Worm (Caenorhabditis elegans) whole organism, young adult: ENCODE measurements around the gene Y41D4B.24.

Source experiments
- B0261.1 ChIP-seq: sonication (generic microtip); optimal IDR thresholded peaks from 2 replicates; lab custom pipeline; 2016; ENCODE audit warnings: mild to moderate bottlenecking, missing genetic modification characterization, moderate library complexity, missing compliant biosample characterization
- B0336.3 ChIP-seq: fragments of 200-800 bp; sonication (Bioruptor generic); IDR thresholded peaks from 2 replicates; pipeline ENCODE4 v1.3.6; 2022; ENCODE audit warnings: missing genetic modification characterization, missing compliant biosample characterization
- C06A6.2 ChIP-seq: fragments of 200-800 bp; sonication (Bioruptor generic); conservative IDR thresholded peaks from 2 replicates; pipeline ENCODE4 v1.3.6; 2022; ENCODE audit warnings: missing genetic modification characterization, missing compliant biosample characterization
- D2030.7 ChIP-seq: fragments of 200-800 bp; sonication (Bioruptor generic); IDR thresholded peaks from 2 replicates; pipeline ENCODE4 v1.3.6; 2022; ENCODE audit warnings: missing genetic modification reagents, missing genetic modification characterization, missing compliant biosample characterization
- F10E7.11 ChIP-seq: sonication (generic microtip); optimal IDR thresholded peaks from 2 replicates; lab custom pipeline; 2017; ENCODE audit warnings: mild to moderate bottlenecking, missing genetic modification characterization, moderate library complexity, missing compliant biosample characterization
- F39B2.1 ChIP-seq: fragments of 200-800 bp; sonication (Bioruptor generic); IDR thresholded peaks from 2 replicates; pipeline ENCODE4 v1.3.6; 2022; ENCODE audit warnings: missing genetic modification reagents, missing genetic modification characterization, missing compliant biosample characterization
- F57A8.1 ChIP-seq: fragments of 200-800 bp; sonication (Bioruptor generic); optimal IDR thresholded peaks from 2 replicates; lab custom pipeline; 2018; ENCODE audit warnings: mild to moderate bottlenecking, missing genetic modification characterization, moderate library complexity, missing compliant biosample characterization
- K12H6.12 ChIP-seq: fragments of 200-800 bp; sonication (Bioruptor generic); optimal IDR thresholded peaks from 2 replicates; lab custom pipeline; 2018; ENCODE audit warnings: mild to moderate bottlenecking, missing genetic modification characterization, missing compliant biosample characterization
- T07F8.4 ChIP-seq: sonication (generic microtip); optimal IDR thresholded peaks from 2 replicates; lab custom pipeline; 2016; ENCODE audit warnings: mild to moderate bottlenecking, missing genetic modification characterization, moderate library complexity, missing compliant biosample characterization
- Y56A3A.18 ChIP-seq: fragments of 200-800 bp; sonication (Bioruptor generic); IDR thresholded peaks from 2 replicates; pipeline ENCODE4 v1.3.6; 2022; ENCODE audit warnings: missing genetic modification reagents, missing genetic modification characterization, missing compliant biosample characterization
- athp-1 ChIP-seq: sonication (generic microtip); optimal IDR thresholded peaks from 2 replicates; lab custom pipeline; 2017; ENCODE audit warnings: mild to moderate bottlenecking, missing genetic modification characterization, missing compliant biosample characterization
- attf-3 ChIP-seq: fragments of 200-800 bp; sonication (Bioruptor generic); conservative IDR thresholded peaks from 2 replicates; pipeline ENCODE4 v1.3.6; 2022; ENCODE audit warnings: missing genetic modification reagents, missing genetic modification characterization, missing compliant biosample characterization
- attf-6 ChIP-seq: fragments of 200-800 bp; sonication (Bioruptor generic); IDR thresholded peaks from 2 replicates; pipeline ENCODE4 v1.3.6; 2022; ENCODE audit warnings: missing genetic modification reagents, missing genetic modification characterization, missing compliant biosample characterization
- ccch-3 ChIP-seq: fragments of 200-800 bp; sonication (Bioruptor generic); optimal IDR thresholded peaks from 2 replicates; lab custom pipeline; 2018; ENCODE audit warnings: mild to moderate bottlenecking, missing genetic modification characterization, missing compliant biosample characterization
- cebp-2 ChIP-seq: fragments of 200-800 bp; sonication (Bioruptor generic); IDR thresholded peaks from 2 replicates; pipeline ENCODE4 v1.3.6; 2022; ENCODE audit warnings: missing genetic modification characterization, missing compliant biosample characterization
- ceh-27 ChIP-seq: fragments of 200-800 bp; sonication (Bioruptor generic); optimal IDR thresholded peaks from 2 replicates; lab custom pipeline; 2018; ENCODE audit warnings: mild to moderate bottlenecking, missing genetic modification characterization, moderate library complexity, missing compliant biosample characterization
- ceh-79 ChIP-seq: sonication (generic microtip); optimal IDR thresholded peaks from 2 replicates; lab custom pipeline; 2017; ENCODE audit warnings: mild to moderate bottlenecking, missing genetic modification characterization, missing compliant biosample characterization
- chd-7 ChIP-seq: sonication (generic microtip); optimal IDR thresholded peaks from 2 replicates; lab custom pipeline; 2016; ENCODE audit warnings: mild to moderate bottlenecking, missing genetic modification characterization, moderate library complexity, missing compliant biosample characterization
- dpff-1 ChIP-seq: sonication (generic microtip); optimal IDR thresholded peaks from 2 replicates; lab custom pipeline; 2017; ENCODE audit warnings: mild to moderate bottlenecking, missing genetic modification characterization, missing compliant biosample characterization
- egl-18 ChIP-seq: fragments of 200-800 bp; sonication (Bioruptor generic); IDR thresholded peaks from 2 replicates; pipeline ENCODE4 v1.3.6; 2022; ENCODE audit warnings: missing genetic modification reagents, missing genetic modification characterization, missing compliant biosample characterization
- fkh-3 ChIP-seq: sonication (generic microtip); optimal IDR thresholded peaks from 2 replicates; lab custom pipeline; 2016; ENCODE audit warnings: mild to moderate bottlenecking, missing genetic modification characterization, missing compliant biosample characterization
- hlh-26 ChIP-seq: fragments of 200-800 bp; sonication (Bioruptor generic); conservative IDR thresholded peaks from 2 replicates; pipeline ENCODE4 v1.3.6; 2022; ENCODE audit warnings: missing genetic modification reagents, missing genetic modification characterization, missing compliant biosample characterization
- hsf-1 ChIP-seq: fragments of 200-800 bp; sonication (Bioruptor generic); IDR thresholded peaks from 2 replicates; pipeline ENCODE4 v1.3.6; 2022; ENCODE audit warnings: missing genetic modification reagents, missing genetic modification characterization, missing compliant biosample characterization
- lin-35 ChIP-seq, 3 experiments: fragments of 150-350 bp in 2 of 3; sonication (generic microtip) in 1 of 3; optimal IDR thresholded peaks; 2 replicates each; lab custom pipeline; 2014 to 2018; ENCODE audit warnings: missing biosample characterization in 3 of 3, missing genetic modification characterization in 3 of 3, missing genetic modification reagents in 3 of 3
- madf-3 ChIP-seq: fragments of 200-800 bp; sonication (Bioruptor generic); IDR thresholded peaks from 2 replicates; pipeline ENCODE4 v1.3.6; 2022; ENCODE audit warnings: missing genetic modification reagents, missing genetic modification characterization, missing compliant biosample characterization
- madf-6 ChIP-seq: fragments of 200-800 bp; sonication (Bioruptor generic); IDR thresholded peaks from 2 replicates; pipeline ENCODE4 v1.3.6; 2022; ENCODE audit warnings: missing genetic modification reagents, missing genetic modification characterization, missing compliant biosample characterization
- mes-4 ChIP-seq: sonication (generic microtip); optimal IDR thresholded peaks from 2 replicates; lab custom pipeline; 2016; ENCODE audit warnings: missing genotype, missing genetic modification characterization, missing compliant biosample characterization
- nfya-1 ChIP-seq: sonication (generic microtip); optimal IDR thresholded peaks from 2 replicates; lab custom pipeline; 2017; ENCODE audit warnings: antibody characterized with exemption, missing compliant biosample characterization, missing genetic modification characterization, borderline replicate concordance; ENCODE audit not compliant: insufficient read depth
- nhr-179 ChIP-seq: sonication (generic microtip); optimal IDR thresholded peaks from 2 replicates; lab custom pipeline; 2016; ENCODE audit warnings: mild to moderate bottlenecking, missing genetic modification characterization, missing compliant biosample characterization
- sdz-38 ChIP-seq: sonication (generic microtip); optimal IDR thresholded peaks from 2 replicates; lab custom pipeline; 2016; ENCODE audit warnings: missing genotype, missing genetic modification characterization, missing compliant biosample characterization
- snpc-1.1 ChIP-seq: sonication (generic microtip); optimal IDR thresholded peaks from 2 replicates; lab custom pipeline; 2017; ENCODE audit warnings: missing genetic modification characterization, mild to moderate bottlenecking, missing compliant biosample characterization, antibody characterized with exemption, moderate library complexity, missing genotype, missing genetic modification reagents; ENCODE audit not compliant: insufficient read depth
- snpc-4 ChIP-seq, 5 experiments: fragments of 150-350 bp in 1 of 5; sonication (generic microtip) in 4 of 5; optimal IDR thresholded peaks; 2 replicates each; lab custom pipeline; 2014 to 2018; ENCODE audit warnings: missing genetic modification characterization in 5 of 5, missing biosample characterization in 3 of 5, antibody characterized with exemption in 2 of 5, mild to moderate bottlenecking in 2 of 5, missing compliant biosample characterization in 2 of 5, missing genotype in 2 of 5, moderate library complexity in 2 of 5, missing genetic modification reagents in 1 of 5
- somi-1 ChIP-seq: fragments of 200-800 bp; sonication (Bioruptor generic); optimal IDR thresholded peaks from 2 replicates; lab custom pipeline; 2018; ENCODE audit warnings: mild to moderate bottlenecking, missing genetic modification characterization, missing compliant biosample characterization
- tbx-9 ChIP-seq: sonication (generic microtip); optimal IDR thresholded peaks from 2 replicates; lab custom pipeline; 2016; ENCODE audit warnings: borderline replicate concordance, missing genetic modification characterization, inconsistent platforms, missing compliant biosample characterization
- zfh-2 ChIP-seq: fragments of 200-800 bp; sonication (Bioruptor generic); conservative IDR thresholded peaks from 2 replicates; pipeline ENCODE4 v1.3.6; 2022; ENCODE audit warnings: missing genetic modification reagents, missing genetic modification characterization, missing compliant biosample characterization

Y41D4B.24 gene

ce11 chrIV:1633445-1633844 is 48.5 kb downstream of the Y41D4B.24 start, which contains the start of gene Y41D4B.6:
Gene Y41D4B.6 (plus strand): TSS chrIV:1633745.
- TF ChIP-seq nfya-1 (tag; lab: Kevin White, UChicago) = no peak

ce11 chrIV:1632593-1632992 is 49.4 kb downstream of the Y41D4B.24 start:
- TF ChIP-seq B0261.1 (no peak), F39B2.1 (GFP tag; lab: Robert Waterston, UW) (no peak), somi-1 (GFP tag; lab: Kevin White, UChicago) (no peak), tbx-9 (no peak), B0336.3 (GFP tag; lab: Robert Waterston, UW) (no peak), attf-6 (no peak), dpff-1 (tag; lab: Kevin White, UChicago) (no peak), athp-1 (tag; lab: Kevin White, UChicago) (no peak), D2030.7 (GFP tag; lab: Robert Waterston, UW) (no peak), T07F8.4 (no peak), zfh-2 (GFP tag; lab: Robert Waterston, UW) (no peak), Y56A3A.18 (GFP tag; lab: Robert Waterston, UW) (no peak), hlh-26 (no peak), ccch-3 (GFP tag; lab: Kevin White, UChicago) (no peak), attf-3 (no peak), cebp-2 (no peak), F57A8.1 (GFP tag; lab: Kevin White, UChicago) (no peak)

- TF ChIP-seq madf-3 (GFP tag; lab: Robert Waterston, UW) (no peak), hsf-1 (GFP tag; lab: Robert Waterston, UW) (no peak), ceh-79 (tag; lab: Kevin White, UChicago) (no peak), sdz-38 (tag; lab: Kevin White, UChicago) (no peak), snpc-4 (GFP tag; optimal IDR thresholded peaks at IDR 0.05; lab: Kevin White, UChicago) (no peak), snpc-4 (tag; optimal IDR thresholded peaks at IDR 0.05; lab: Kevin White, UChicago) (no peak), snpc-1.1 (tag; lab: Kevin White, UChicago) (no peak), chd-7 (no peak), nhr-179 (tag; lab: Kevin White, UChicago) (no peak), F10E7.11 (tag; lab: Kevin White, UChicago) (no peak), mes-4 (no peak), fkh-3 (tag; lab: Kevin White, UChicago) (no peak), athp-1 (tag; lab: Kevin White, UChicago) (no peak)
Observed at ce11 chrIV:1631651-1632050, 50.3 kb downstream of the Y41D4B.24 start, which contains the start of gene cpg-24. Gene cpg-24 (plus strand): TSS chrIV:1631951.

DNA sequence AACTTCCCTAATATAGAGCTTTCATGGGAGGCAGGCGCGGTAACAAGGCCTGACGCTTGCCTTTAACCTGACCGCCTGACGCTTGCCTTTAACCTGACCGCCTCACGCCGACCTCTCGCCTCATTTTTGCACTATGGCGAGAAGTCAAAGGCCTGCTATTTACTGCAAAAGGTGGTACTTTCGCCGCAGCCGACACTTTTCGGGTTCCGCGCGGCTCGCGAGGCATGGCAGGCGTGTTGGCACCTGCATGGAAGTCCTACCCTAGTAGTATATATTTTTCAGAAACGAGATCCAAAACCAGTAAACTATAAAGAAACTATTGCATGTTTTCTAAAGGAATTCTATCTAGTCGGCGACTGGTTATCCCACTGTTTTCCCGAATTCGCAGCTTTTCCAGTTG is 53.2 kb downstream of the Y41D4B.24 start:
- TF ChIP-seq snpc-1.1 (tag; lab: Kevin White, UChicago) (peak; percentile 44), chd-7 (no peak), snpc-4 (GFP tag; optimal IDR thresholded peaks at IDR 0.05; lab: Kevin White, UChicago) (peak; percentile 39), snpc-4 (tag; optimal IDR thresholded peaks at IDR 0.05; lab: Kevin White, UChicago) (peak in 2 of 4 experiments; percentile 47 to 71), zfh-2 (GFP tag; lab: Robert Waterston, UW) (peak; percentile 58)
- TF ChIP-seq, all 124 proteins: peak for 3

DNA sequence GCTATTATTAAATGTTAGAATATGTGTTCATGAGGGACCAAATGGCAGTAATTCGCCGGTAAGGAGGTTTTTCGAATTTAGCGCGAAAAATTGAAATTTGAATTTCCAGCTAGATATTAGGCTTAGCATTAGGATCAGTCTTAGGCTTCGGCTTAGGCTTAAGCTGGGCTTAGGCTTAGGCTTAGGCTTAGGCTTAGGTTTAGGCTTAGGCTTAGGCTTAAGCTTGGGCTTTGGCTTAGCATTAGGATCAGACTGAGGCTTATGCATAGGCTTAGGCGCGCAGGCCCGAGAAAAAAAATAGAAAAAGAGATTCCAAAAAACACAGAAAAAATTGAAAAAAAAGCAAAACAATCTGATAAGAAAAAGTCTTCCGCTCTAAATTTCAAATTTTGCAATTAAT is 53.7 kb downstream of the Y41D4B.24 start:
- no peak for TF ChIP-seq madf-6 (GFP tag; lab: Robert Waterston, UW)
- TF ChIP-seq lin-35 (GFP tag; optimal IDR thresholded peaks at IDR 0.05; lab: Kevin White, UChicago) = no peak
- TF ChIP-seq C06A6.2 (GFP tag; lab: Robert Waterston, UW) = no peak
- no peak for TF ChIP-seq fkh-3 (tag; lab: Kevin White, UChicago)
- TF ChIP-seq egl-18 (GFP tag; lab: Robert Waterston, UW) = no peak
- TF ChIP-seq ceh-27 (GFP tag; lab: Kevin White, UChicago) = no peak
- TF ChIP-seq K12H6.12 (tag; lab: Kevin White, UChicago) = no peak
- TF ChIP-seq sdz-38 (tag; lab: Kevin White, UChicago) = no peak
- TF ChIP-seq cebp-2 = 0 out of 2 replicates have a peak, but pooled peaks have one; percentile 59
